Fruit fly (Drosophila melanogaster) whole organism, embryonic: ENCODE measurements around the gene CG8135.
A peak's percentile ranks its signal among the peaks of the same experiment; 100 is the strongest.

Experiments used
- B-H1 ChIP-seq: fragments of 200-800 bp; sonication (Bioruptor generic); IDR thresholded peaks from 3 replicates; pipeline ENCODE4 v1.3.6; 2022; ENCODE audit warnings: missing biosample characterization, missing genetic modification characterization
- B-H2 ChIP-seq: fragments of 200-800 bp; sonication (Bioruptor generic); optimal IDR thresholded peaks from 2 replicates; lab custom pipeline; 2018; ENCODE audit warnings: missing biosample characterization, mild to moderate bottlenecking, missing genetic modification characterization
- CG11456 ChIP-seq: fragments of 200-800 bp; sonication (Bioruptor generic); IDR thresholded peaks from 3 replicates; pipeline ENCODE4 v1.3.6; 2022; ENCODE audit warnings: missing biosample characterization, missing genetic modification characterization
- CG11504 ChIP-seq: fragments of 200-800 bp; sonication (Bioruptor generic); optimal IDR thresholded peaks from 3 replicates; lab custom pipeline; 2019; ENCODE audit warnings: missing biosample characterization, mild to moderate bottlenecking, missing genetic modification characterization, moderate library complexity
- CG11560 ChIP-seq: fragments of 200-800 bp; sonication (Bioruptor generic); IDR thresholded peaks from 3 replicates; pipeline ENCODE4 v1.3.6; 2022; ENCODE audit warnings: missing biosample characterization, missing genetic modification characterization
- CG14014 ChIP-seq: fragments of 200-800 bp; sonication (Bioruptor generic); IDR thresholded peaks from 2 replicates; pipeline ENCODE4 v1.3.6; 2022; ENCODE audit warnings: missing biosample characterization, missing genetic modification characterization
- CG14667 ChIP-seq: fragments of 200-800 bp; sonication (Bioruptor generic); IDR thresholded peaks from 2 replicates; pipeline ENCODE4 v1.3.6; 2022; ENCODE audit warnings: missing biosample characterization, missing genetic modification characterization
- CG15269 ChIP-seq: fragments of 200-800 bp; sonication (Bioruptor generic); optimal IDR thresholded peaks from 2 replicates; lab custom pipeline; 2018; ENCODE audit warnings: missing biosample characterization, mild to moderate bottlenecking, missing genetic modification characterization, moderate library complexity
- CG16815 ChIP-seq: fragments of 200-800 bp; sonication (Bioruptor generic); optimal IDR thresholded peaks from 3 replicates; lab custom pipeline; 2017; ENCODE audit warnings: missing biosample characterization, mild to moderate bottlenecking, missing genetic modification characterization
- CG17385 ChIP-seq: fragments of 200-800 bp; sonication (Bioruptor generic); optimal IDR thresholded peaks from 3 replicates; lab custom pipeline; 2018; ENCODE audit warnings: missing biosample characterization, mild to moderate bottlenecking, missing genetic modification characterization
- CG2116 ChIP-seq: fragments of 200-800 bp; sonication (Bioruptor generic); optimal IDR thresholded peaks from 3 replicates; lab custom pipeline; 2018; ENCODE audit warnings: missing biosample characterization, mild to moderate bottlenecking, missing genetic modification characterization
- CG2889 ChIP-seq: fragments of 200-800 bp; sonication (Bioruptor generic); IDR thresholded peaks from 3 replicates; pipeline ENCODE4 v1.3.6; 2022; ENCODE audit warnings: missing biosample characterization, missing genetic modification characterization
- CG30403 ChIP-seq: fragments of 200-800 bp; sonication (Bioruptor generic); optimal IDR thresholded peaks from 3 replicates; lab custom pipeline; 2016; ENCODE audit warnings: missing biosample characterization, missing genetic modification characterization
- CG32772 ChIP-seq: fragments of 200-800 bp; sonication (Bioruptor generic); IDR thresholded peaks from 2 replicates; pipeline ENCODE4 v1.3.6; 2022; ENCODE audit warnings: missing biosample characterization, missing genetic modification characterization
- CG42726 ChIP-seq: fragments of 200-800 bp; sonication (Bioruptor generic); IDR thresholded peaks from 2 replicates; pipeline ENCODE4 v1.3.6; 2022; ENCODE audit warnings: missing biosample characterization, missing genetic modification characterization; ENCODE audit not compliant: partially characterized antibody
- CG4404 ChIP-seq: fragments of 200-800 bp; sonication (Bioruptor generic); IDR thresholded peaks from 2 replicates; pipeline ENCODE4 v1.3.6; 2022; ENCODE audit warnings: missing biosample characterization, missing genetic modification characterization
- CG4854 ChIP-seq: fragments of 200-800 bp; sonication (Bioruptor generic); optimal IDR thresholded peaks from 2 replicates; lab custom pipeline; 2016; ENCODE audit warnings: missing biosample characterization, missing genetic modification characterization, inconsistent platforms
- CG6175 ChIP-seq: fragments of 200-800 bp; sonication (Bioruptor generic); IDR thresholded peaks from 3 replicates; pipeline ENCODE4 v1.3.6; 2022; ENCODE audit warnings: missing biosample characterization, missing genetic modification characterization
- CG8944 ChIP-seq: fragments of 200-800 bp; sonication (Bioruptor generic); optimal IDR thresholded peaks from 3 replicates; lab custom pipeline; 2016; ENCODE audit warnings: missing biosample characterization, missing genetic modification characterization
- Chrac-16 ChIP-seq: fragments of 200-800 bp; sonication (Bioruptor generic); optimal IDR thresholded peaks from 3 replicates; lab custom pipeline; 2016; ENCODE audit warnings: missing biosample characterization, missing genetic modification characterization
- Dad ChIP-seq: fragments of 200-800 bp; sonication (Bioruptor generic); optimal IDR thresholded peaks from 3 replicates; lab custom pipeline; 2016; ENCODE audit warnings: missing biosample characterization, missing genetic modification characterization
- Dbx ChIP-seq: fragments of 200-800 bp; sonication (Bioruptor generic); IDR thresholded peaks from 3 replicates; pipeline ENCODE4 v1.3.6; 2022; ENCODE audit warnings: missing biosample characterization, missing genetic modification characterization
- Dfd ChIP-seq, 2 experiments: fragments of >200 bp; optimal IDR thresholded peaks; 2 replicates each; lab custom pipeline; 2017; ENCODE audit warnings: missing biosample characterization in 2 of 2, missing genetic modification characterization in 2 of 2
- Doc2 ChIP-seq: fragments of 200-800 bp; sonication (Bioruptor generic); IDR thresholded peaks from 2 replicates; pipeline ENCODE4 v1.3.6; 2022; ENCODE audit warnings: missing biosample characterization, missing genetic modification characterization
- Gug ChIP-seq: fragments of 200-800 bp; sonication (Bioruptor generic); IDR thresholded peaks from 4 replicates; pipeline ENCODE4 v1.3.6; 2022; ENCODE audit warnings: missing biosample characterization, missing genetic modification characterization
- Max ChIP-seq: fragments of 200-800 bp; sonication (Bioruptor generic); optimal IDR thresholded peaks from 2 replicates; lab custom pipeline; 2016; ENCODE audit warnings: missing biosample characterization, mild to moderate bottlenecking, missing genetic modification characterization
- Myb ChIP-seq: fragments of 200-800 bp; sonication (Bioruptor generic); optimal IDR thresholded peaks from 2 replicates; lab custom pipeline; 2016; ENCODE audit warnings: missing biosample characterization, missing genetic modification characterization
- Nf-YB ChIP-seq: fragments of 200-800 bp; sonication (Bioruptor generic); optimal IDR thresholded peaks from 3 replicates; lab custom pipeline; 2019; ENCODE audit warnings: missing biosample characterization, mild to moderate bottlenecking, missing genetic modification characterization, moderate library complexity
- Pdp1 ChIP-seq, 2 experiments: fragments of 200-800 bp; sonication (Bioruptor generic); optimal IDR thresholded peaks; 3 replicates each; lab custom pipeline; 2016; ENCODE audit warnings: missing biosample characterization in 2 of 2, missing genetic modification characterization in 2 of 2, mild to moderate bottlenecking in 1 of 2, moderate library complexity in 1 of 2
- Poxn ChIP-seq: fragments of 200-800 bp; sonication (Bioruptor generic); IDR thresholded peaks from 2 replicates; pipeline ENCODE4 v1.3.6; 2022; ENCODE audit warnings: missing biosample characterization, missing genetic modification characterization
- Scr ChIP-seq: fragments of 200-800 bp; sonication (Bioruptor generic); IDR thresholded peaks from 2 replicates; pipeline ENCODE4 v1.3.6; 2022; ENCODE audit warnings: missing biosample characterization, missing genetic modification characterization; ENCODE audit not compliant: partially characterized antibody
- Sin3A ChIP-seq: fragments of >200 bp; optimal IDR thresholded peaks from 2 replicates; lab custom pipeline; 2018
- abd-A ChIP-seq: fragments of 200-800 bp; sonication (Bioruptor generic); optimal IDR thresholded peaks from 3 replicates; lab custom pipeline; 2019; ENCODE audit warnings: missing biosample characterization, mild to moderate bottlenecking, missing genetic modification characterization, moderate library complexity
- amos ChIP-seq: fragments of 200-800 bp; sonication (Bioruptor generic); IDR thresholded peaks from 2 replicates; pipeline ENCODE4 v1.3.6; 2022; ENCODE audit warnings: missing biosample characterization, missing genetic modification characterization; ENCODE audit not compliant: partially characterized antibody
- az2 ChIP-seq: fragments of 200-800 bp; sonication (Bioruptor generic); optimal IDR thresholded peaks from 3 replicates; lab custom pipeline; 2016; ENCODE audit warnings: missing biosample characterization, missing genetic modification characterization
- bigmax ChIP-seq: fragments of 200-800 bp; sonication (Bioruptor generic); optimal IDR thresholded peaks from 2 replicates; lab custom pipeline; 2018; ENCODE audit warnings: missing biosample characterization, mild to moderate bottlenecking, missing genetic modification characterization
- caup ChIP-seq: fragments of 200-800 bp; sonication (Bioruptor generic); optimal IDR thresholded peaks from 3 replicates; lab custom pipeline; 2017; ENCODE audit warnings: missing biosample characterization, mild to moderate bottlenecking, missing genetic modification characterization, moderate library complexity; ENCODE audit not compliant: severe bottlenecking
- chif ChIP-seq, 2 experiments: fragments of 200-800 bp; sonication (Bioruptor generic); optimal IDR thresholded peaks; 3 replicates each; lab custom pipeline; 2016; ENCODE audit warnings: missing biosample characterization in 2 of 2, missing genetic modification characterization in 2 of 2
- chn ChIP-seq: fragments of 200-800 bp; sonication (Bioruptor generic); optimal IDR thresholded peaks from 2 replicates; lab custom pipeline; 2016; ENCODE audit warnings: missing biosample characterization, missing genetic modification characterization
- dan ChIP-seq: fragments of 200-800 bp; sonication (Bioruptor generic); IDR thresholded peaks from 2 replicates; pipeline ENCODE4 v1.3.6; 2022; ENCODE audit warnings: missing biosample characterization, missing genetic modification characterization
- ems ChIP-seq: fragments of 200-800 bp; sonication (Bioruptor generic); optimal IDR thresholded peaks from 3 replicates; lab custom pipeline; 2016; ENCODE audit warnings: missing biosample characterization, missing genetic modification characterization
- eve ChIP-seq, 2 experiments: fragments of >200 bp; optimal IDR thresholded peaks; 2 replicates each; lab custom pipeline; 2017; ENCODE audit warnings: missing biosample characterization in 2 of 2, missing genetic modification characterization in 2 of 2
- fu2 ChIP-seq: fragments of 200-800 bp; sonication (Bioruptor generic); optimal IDR thresholded peaks from 2 replicates; lab custom pipeline; 2016; ENCODE audit warnings: missing biosample characterization, missing genetic modification characterization
- gcm ChIP-seq: fragments of 200-800 bp; sonication (Bioruptor generic); optimal IDR thresholded peaks from 2 replicates; lab custom pipeline; 2019; ENCODE audit warnings: missing biosample characterization, mild to moderate bottlenecking, missing genetic modification characterization, moderate library complexity
- h ChIP-seq: fragments of >200 bp; optimal IDR thresholded peaks from 2 replicates; lab custom pipeline; 2017
- hth ChIP-seq: fragments of >200 bp; optimal IDR thresholded peaks from 2 replicates; lab custom pipeline; 2017; ENCODE audit warnings: inconsistent platforms
- kay ChIP-seq: fragments of 200-800 bp; sonication (Bioruptor generic); optimal IDR thresholded peaks from 2 replicates; lab custom pipeline; 2016; ENCODE audit warnings: missing biosample characterization, missing genetic modification characterization
- seq ChIP-seq: fragments of 200-800 bp; sonication (Bioruptor generic); IDR thresholded peaks from 2 replicates; pipeline ENCODE4 v1.3.6; 2022; ENCODE audit warnings: missing biosample characterization, missing genetic modification characterization
- slou ChIP-seq: fragments of 200-800 bp; sonication (Bioruptor generic); optimal IDR thresholded peaks from 3 replicates; lab custom pipeline; 2016; ENCODE audit warnings: missing biosample characterization, missing genetic modification characterization
- sna ChIP-seq: fragments of 200-800 bp; sonication (Bioruptor generic); IDR thresholded peaks from 2 replicates; pipeline ENCODE4 v1.3.6; 2022; ENCODE audit warnings: missing biosample characterization, missing genetic modification characterization; ENCODE audit not compliant: partially characterized antibody
- trh ChIP-seq: fragments of 200-800 bp; sonication (Bioruptor generic); optimal IDR thresholded peaks from 2 replicates; lab custom pipeline; 2016; ENCODE audit warnings: missing biosample characterization, missing genetic modification characterization
- vfl ChIP-seq: fragments of 200-800 bp; sonication (Bioruptor generic); optimal IDR thresholded peaks from 2 replicates; lab custom pipeline; 2016; ENCODE audit warnings: missing biosample characterization, missing genetic modification characterization

Gene CG8135

DNA sequence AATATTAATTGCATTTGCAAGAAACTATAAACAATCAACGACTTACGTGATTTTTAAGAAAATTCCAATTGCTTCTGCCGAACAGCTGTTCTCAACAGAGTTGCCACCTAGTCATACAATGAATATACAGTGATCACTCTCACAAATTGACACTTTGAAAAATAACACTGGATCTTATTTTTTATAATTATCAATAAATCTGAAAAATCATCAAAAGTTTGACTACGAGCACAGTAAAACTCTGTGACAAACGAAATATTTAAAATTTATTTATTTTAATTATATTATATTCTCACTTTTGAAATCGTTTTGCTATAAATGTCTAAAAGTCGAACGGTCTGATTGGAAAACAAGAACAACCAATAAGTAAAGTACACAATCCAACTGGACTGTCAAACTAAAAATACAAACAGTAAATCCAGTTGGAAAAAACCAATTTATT lies 4.2 kb upstream of the CG8135 start, which contains the start of gene CG34117 (continued):
- TF ChIP-seq CG14014 (GFP tag; lab: Robert Waterston, UW), result peak; percentile 83
- peak; percentile 34 for TF ChIP-seq Dad (GFP tag; lab: Kevin White, UChicago)
- TF ChIP-seq Scr (GFP tag; lab: Robert Waterston, UW), result no peak
- peak; percentile 42 for TF ChIP-seq CG4854
- TF ChIP-seq chif (GFP tag; optimal IDR thresholded peaks at IDR 0.05; lab: Kevin White, UChicago), result peak in 1 of 2 experiments; percentile 62
- peak; percentile 12; the same call in 1 of the 2 replicates for TF ChIP-seq Poxn (GFP tag; lab: Robert Waterston, UW)
- peak; percentile 78 for TF ChIP-seq CG32772
- TF ChIP-seq fu2, result peak; percentile 30
- peak; percentile 80 for TF ChIP-seq CG17385 (GFP tag; lab: Kevin White, UChicago)
- TF ChIP-seq CG4404 (GFP tag; lab: Robert Waterston, UW), result 0 out of 2 replicates have a peak, but pooled peaks have one; percentile 6
- TF ChIP-seq amos (GFP tag; lab: Robert Waterston, UW), result no peak
- no peak for TF ChIP-seq Doc2 (GFP tag; lab: Robert Waterston, UW)
- TF ChIP-seq CG16815 (GFP tag; lab: Kevin White, UChicago), result peak; percentile 58
- TF ChIP-seq vfl (GFP tag; lab: Kevin White, UChicago), result peak; percentile 64
- TF ChIP-seq seq (GFP tag; lab: Robert Waterston, UW), result peak; percentile 68
- TF ChIP-seq kay (GFP tag; lab: Kevin White, UChicago), result peak; percentile 48
- peak; percentile 75 for TF ChIP-seq slou
- no peak for TF ChIP-seq bigmax
- TF ChIP-seq az2 (GFP tag; lab: Kevin White, UChicago), result peak; percentile 88
- peak; percentile 81 for TF ChIP-seq Dbx (GFP tag; lab: Robert Waterston, UW)
- peak; percentile 71 for TF ChIP-seq caup (GFP tag; lab: Kevin White, UChicago)
- TF ChIP-seq CG2116, result peak; percentile 54
- TF ChIP-seq dan (GFP tag; lab: Robert Waterston, UW), result no peak
- no peak for TF ChIP-seq sna (GFP tag; lab: Robert Waterston, UW)
- peak; percentile 38 for TF ChIP-seq chn (GFP tag; lab: Kevin White, UChicago)
- TF ChIP-seq h (lab: Kevin White, UChicago), result no peak
- TF ChIP-seq Sin3A (lab: Kevin White, UChicago), result no peak
- TF ChIP-seq CG2889 (GFP tag; lab: Robert Waterston, UW), result peak; percentile 60; the same call in 2 of the 3 replicates
- TF ChIP-seq CG6175 (GFP tag; lab: Robert Waterston, UW), result 0 out of 3 replicates have a peak, but pooled peaks have one; percentile 46
- TF ChIP-seq abd-A (tag; lab: Kevin White, UChicago), result peak; percentile 24
- peak; percentile 57 to 93 for TF ChIP-seq Pdp1 (GFP tag; optimal IDR thresholded peaks at IDR 0.05; lab: Kevin White, UChicago)
- TF ChIP-seq CG15269 (tag; lab: Kevin White, UChicago), result peak; percentile 88
- peak; percentile 55 for TF ChIP-seq CG8944 (GFP tag; lab: Kevin White, UChicago)
- TF ChIP-seq Nf-YB, result peak; percentile 57
- TF ChIP-seq CG11456 (GFP tag; lab: Robert Waterston, UW), result peak; percentile 92
- TF ChIP-seq trh (GFP tag; lab: Kevin White, UChicago), result peak; percentile 67
- peak; percentile 88 for TF ChIP-seq B-H2 (GFP tag; lab: Kevin White, UChicago)
- TF ChIP-seq CG14667 (GFP tag; lab: Robert Waterston, UW), result peak; percentile 78
- peak; percentile 67; the same call in 3 of the 4 replicates for TF ChIP-seq Gug (GFP tag; lab: Robert Waterston, UW)
- peak; percentile 86 for TF ChIP-seq CG30403 (GFP tag; lab: Kevin White, UChicago)
- TF ChIP-seq Max (GFP tag; lab: Kevin White, UChicago), result peak; percentile 69
- no peak for TF ChIP-seq Dfd (GFP tag; optimal IDR thresholded peaks at IDR 0.05; lab: Kevin White, UChicago)
- peak; percentile 84 for TF ChIP-seq Chrac-16 (GFP tag; lab: Kevin White, UChicago)
- peak; percentile 80 for TF ChIP-seq gcm
- TF ChIP-seq Myb (GFP tag; lab: Kevin White, UChicago), result no peak
- no peak for TF ChIP-seq eve (GFP tag; optimal IDR thresholded peaks at IDR 0.05; lab: Kevin White, UChicago)
- peak; percentile 34; the same call in 1 of the 2 replicates for TF ChIP-seq CG42726 (GFP tag; lab: Robert Waterston, UW)
- TF ChIP-seq B-H1 (GFP tag; lab: Robert Waterston, UW), result peak; percentile 79; the same call in 2 of the 3 replicates
- peak; percentile 80 for TF ChIP-seq CG11504 (tag; lab: Kevin White, UChicago)
- 0 out of 3 replicates have a peak, but pooled peaks have one; percentile 28 for TF ChIP-seq CG11560
- no peak for TF ChIP-seq hth (lab: Kevin White, UChicago)
- TF ChIP-seq ems, result peak; percentile 25
